Fruit fly (Drosophila melanogaster) whole organism, wandering third instar larva: ENCODE results near the gene Josd.

Source experiments
- Abd-B ChIP-seq: fragments of >200 bp; optimal IDR thresholded peaks from 2 replicates; lab custom pipeline; 2017; ENCODE audit warnings: missing biosample characterization, missing genetic modification characterization
- Dfd ChIP-seq: fragments of >200 bp; optimal IDR thresholded peaks from 2 replicates; lab custom pipeline; 2017; ENCODE audit warnings: missing biosample characterization, missing genetic modification characterization
- GATAd ChIP-seq: sonication (Bioruptor generic); optimal IDR thresholded peaks from 2 replicates; lab custom pipeline; 2016; ENCODE audit warnings: missing biosample characterization, missing genetic modification characterization
- OdsH ChIP-seq: fragments of 200-800 bp; sonication (Bioruptor generic); optimal IDR thresholded peaks from 2 replicates; lab custom pipeline; 2016; ENCODE audit warnings: missing biosample characterization, mild to moderate bottlenecking, missing genetic modification characterization
- Rel ChIP-seq, 2 experiments: fragments of 200-800 bp; sonication (Bioruptor generic) in 1 of 2; optimal IDR thresholded peaks; 2 replicates in 1 of 2; 3 replicates in 1 of 2; lab custom pipeline; 2016 to 2019; ENCODE audit warnings: mild to moderate bottlenecking in 2 of 2, missing biosample characterization in 2 of 2, missing genetic modification characterization in 2 of 2, moderate library complexity in 1 of 2
- brk ChIP-seq: fragments of 200-800 bp; sonication (Bioruptor generic); optimal IDR thresholded peaks from 2 replicates; lab custom pipeline; 2016; ENCODE audit warnings: missing biosample characterization, mild to moderate bottlenecking, missing genetic modification characterization

DNA sequence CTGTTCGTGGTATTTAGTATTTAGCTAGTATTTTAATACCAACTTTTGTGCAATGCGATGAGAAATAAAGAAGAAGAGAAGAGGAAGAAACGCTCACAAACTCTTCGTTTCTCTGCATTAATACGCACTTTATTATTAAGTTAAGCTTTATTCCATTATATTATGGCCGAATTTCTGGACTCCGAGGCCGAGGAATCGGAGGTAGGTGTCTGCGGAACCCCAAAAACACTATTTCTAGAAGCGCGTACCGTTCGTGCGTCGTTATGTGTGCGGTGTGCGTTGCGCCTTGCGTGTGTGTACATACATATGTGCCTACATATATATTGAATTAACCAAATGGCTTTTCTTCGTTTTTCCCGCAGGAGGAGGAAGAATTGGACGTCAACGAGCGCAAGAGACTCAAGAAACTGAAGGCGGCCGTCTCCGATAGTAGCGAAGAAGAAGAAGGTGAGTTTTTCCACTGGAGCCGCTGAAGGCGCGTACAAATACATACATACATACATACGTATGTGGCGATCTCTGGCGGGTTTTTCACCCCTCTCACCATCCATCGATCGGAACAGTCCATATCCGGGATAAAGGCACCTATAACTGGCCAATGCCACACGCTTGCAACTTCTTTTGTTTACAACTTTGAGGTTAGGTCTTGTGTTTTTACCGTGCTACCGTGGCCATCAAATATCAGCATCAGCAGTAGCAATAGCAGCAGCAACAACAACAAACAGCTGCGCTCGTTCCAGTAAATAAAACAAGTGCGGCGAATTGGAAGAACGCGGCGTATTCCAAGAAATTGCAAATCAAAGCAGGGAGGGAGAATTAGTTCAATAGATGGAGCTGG is 7.0 kb downstream of the Josd start, which contains the start of gene Spt6:
- no peak for TF ChIP-seq Dfd (GFP tag; lab: Kevin White, UChicago)
- no peak for TF ChIP-seq Rel (GFP tag; optimal IDR thresholded peaks at IDR 0.05; lab: Kevin White, UChicago)
- TF ChIP-seq Rel (tag; optimal IDR thresholded peaks at IDR 0.05; lab: Kevin White, UChicago), result peak; percentile 3
- no peak for TF ChIP-seq GATAd (GFP tag; lab: Kevin White, UChicago)
- TF ChIP-seq Abd-B (GFP tag; lab: Kevin White, UChicago), result no peak
- no peak for TF ChIP-seq brk
- TF ChIP-seq OdsH (GFP tag; lab: Kevin White, UChicago), result no peak
